Fruit fly (Drosophila melanogaster) whole organism, embryonic: ENCODE measurements around the gene eEF1delta.

Experiments used
- CG1024 ChIP-seq: fragments of 200-800 bp; sonication (Bioruptor generic); IDR thresholded peaks from 2 replicates; pipeline ENCODE4 v1.3.6; 2022; ENCODE audit warnings: missing biosample characterization, missing genetic modification characterization
- CG10462 ChIP-seq: fragments of 200-800 bp; sonication (Bioruptor generic); optimal IDR thresholded peaks from 2 replicates; lab custom pipeline; 2016; ENCODE audit warnings: missing biosample characterization, missing genetic modification characterization
- CG1233 ChIP-seq: fragments of 200-800 bp; sonication (Bioruptor generic); optimal IDR thresholded peaks from 4 replicates; lab custom pipeline; 2018; ENCODE audit warnings: missing biosample characterization, mild to moderate bottlenecking, missing genetic modification characterization
- CG12769 ChIP-seq: fragments of 200-800 bp; sonication (Bioruptor generic); optimal IDR thresholded peaks from 2 replicates; lab custom pipeline; 2019; ENCODE audit warnings: missing biosample characterization, mild to moderate bottlenecking, missing genetic modification characterization, moderate library complexity
- CG15601 ChIP-seq: fragments of 200-800 bp; sonication (Bioruptor generic); optimal IDR thresholded peaks from 3 replicates; lab custom pipeline; 2019; ENCODE audit warnings: missing biosample characterization, mild to moderate bottlenecking, missing genetic modification characterization, moderate library complexity
- CG1603 ChIP-seq: fragments of 200-800 bp; sonication (Bioruptor generic); optimal IDR thresholded peaks from 2 replicates; lab custom pipeline; 2019; ENCODE audit warnings: missing biosample characterization, mild to moderate bottlenecking, missing genetic modification characterization, moderate library complexity
- CG17802 ChIP-seq: fragments of 200-800 bp; sonication (Bioruptor generic); optimal IDR thresholded peaks from 2 replicates; lab custom pipeline; 2018; ENCODE audit warnings: missing biosample characterization, mild to moderate bottlenecking, missing genetic modification characterization, moderate library complexity
- CG18262 ChIP-seq: fragments of 200-800 bp; optimal IDR thresholded peaks from 3 replicates; lab custom pipeline; 2019; ENCODE audit warnings: missing biosample characterization, mild to moderate bottlenecking, missing genetic modification characterization, moderate library complexity
- CG32532 ChIP-seq: fragments of 200-800 bp; sonication (Bioruptor generic); IDR thresholded peaks from 2 replicates; pipeline ENCODE4 v1.3.6; 2022; ENCODE audit warnings: missing biosample characterization, missing genetic modification characterization
- CG32767 ChIP-seq: fragments of 200-800 bp; sonication (Bioruptor generic); IDR thresholded peaks from 2 replicates; pipeline ENCODE4 v1.3.6; 2022; ENCODE audit warnings: missing biosample characterization, missing genetic modification characterization
- CG4854 ChIP-seq: fragments of 200-800 bp; sonication (Bioruptor generic); optimal IDR thresholded peaks from 2 replicates; lab custom pipeline; 2016; ENCODE audit warnings: missing biosample characterization, missing genetic modification characterization, inconsistent platforms
- CG5180 ChIP-seq: fragments of 200-800 bp; sonication (Bioruptor generic); optimal IDR thresholded peaks from 3 replicates; lab custom pipeline; 2017; ENCODE audit warnings: missing biosample characterization, missing genetic modification characterization, mild to moderate bottlenecking, moderate library complexity, missing genetic modification reagents
- CG6175 ChIP-seq: fragments of 200-800 bp; sonication (Bioruptor generic); IDR thresholded peaks from 3 replicates; pipeline ENCODE4 v1.3.6; 2022; ENCODE audit warnings: missing biosample characterization, missing genetic modification characterization
- CG7271 ChIP-seq: fragments of 200-800 bp; sonication (Bioruptor generic); optimal IDR thresholded peaks from 2 replicates; lab custom pipeline; 2018; ENCODE audit warnings: missing biosample characterization, mild to moderate bottlenecking, missing genetic modification characterization, moderate library complexity
- CG7556 ChIP-seq: fragments of 200-800 bp; sonication (Bioruptor generic); optimal IDR thresholded peaks from 2 replicates; lab custom pipeline; 2017; ENCODE audit warnings: missing biosample characterization, mild to moderate bottlenecking, missing genetic modification characterization
- CG9817 ChIP-seq: fragments of 200-800 bp; sonication (Bioruptor generic); optimal IDR thresholded peaks from 2 replicates; lab custom pipeline; 2018; ENCODE audit warnings: missing biosample characterization, mild to moderate bottlenecking, missing genetic modification characterization, moderate library complexity
- CG9876 ChIP-seq: fragments of 200-800 bp; sonication (Bioruptor generic); optimal IDR thresholded peaks from 2 replicates; lab custom pipeline; 2016; ENCODE audit warnings: missing biosample characterization, missing genetic modification characterization
- Camta ChIP-seq: fragments of 200-800 bp; sonication (Bioruptor generic); optimal IDR thresholded peaks from 2 replicates; lab custom pipeline; 2016; ENCODE audit warnings: missing biosample characterization, missing genetic modification characterization
- CkIIα-i1 ChIP-seq: fragments of 200-800 bp; sonication (Bioruptor generic); IDR thresholded peaks from 2 replicates; pipeline ENCODE4 v1.3.6; 2022; ENCODE audit warnings: missing biosample characterization, missing genetic modification characterization
- Drgx ChIP-seq: fragments of 200-800 bp; sonication (Bioruptor generic); IDR thresholded peaks from 2 replicates; pipeline ENCODE4 v1.3.6; 2022; ENCODE audit warnings: missing biosample characterization, missing genetic modification characterization
- Fer2 ChIP-seq: fragments of 200-800 bp; sonication (Bioruptor generic); optimal IDR thresholded peaks from 2 replicates; lab custom pipeline; 2018; ENCODE audit warnings: missing biosample characterization, mild to moderate bottlenecking, missing genetic modification characterization, moderate library complexity
- Hey ChIP-seq: fragments of 200-800 bp; sonication (Bioruptor generic); optimal IDR thresholded peaks from 3 replicates; lab custom pipeline; 2018; ENCODE audit warnings: missing biosample characterization, mild to moderate bottlenecking, missing genetic modification characterization
- Hmx ChIP-seq: fragments of 200-800 bp; sonication (Bioruptor generic); optimal IDR thresholded peaks from 2 replicates; lab custom pipeline; 2016; ENCODE audit warnings: missing biosample characterization, missing genetic modification characterization
- MESR4 ChIP-seq: fragments of 200-800 bp; sonication (Bioruptor generic); optimal IDR thresholded peaks from 2 replicates; lab custom pipeline; 2018; ENCODE audit warnings: missing biosample characterization, mild to moderate bottlenecking, missing genetic modification characterization, moderate library complexity
- Mes4 ChIP-seq: fragments of 200-800 bp; sonication (Bioruptor generic); optimal IDR thresholded peaks from 2 replicates; lab custom pipeline; 2016; ENCODE audit warnings: missing biosample characterization, missing genetic modification characterization
- NFAT ChIP-seq: fragments of 200-800 bp; sonication (Bioruptor generic); IDR thresholded peaks from 2 replicates; pipeline ENCODE4 v1.3.6; 2022; ENCODE audit warnings: missing biosample characterization, missing genetic modification characterization
- Nf-YB ChIP-seq: fragments of 200-800 bp; sonication (Bioruptor generic); optimal IDR thresholded peaks from 3 replicates; lab custom pipeline; 2019; ENCODE audit warnings: missing biosample characterization, mild to moderate bottlenecking, missing genetic modification characterization, moderate library complexity
- Usf ChIP-seq: fragments of 200-800 bp; sonication (Bioruptor generic); optimal IDR thresholded peaks from 2 replicates; lab custom pipeline; 2017; ENCODE audit warnings: missing genotype, missing biosample characterization, missing genetic modification characterization
- ap ChIP-seq: fragments of 200-800 bp; sonication (Bioruptor generic); IDR thresholded peaks from 2 replicates; pipeline ENCODE4 v1.3.6; 2022; ENCODE audit warnings: missing biosample characterization, missing genetic modification characterization
- bab2 ChIP-seq: fragments of 200-800 bp; sonication (Bioruptor generic); optimal IDR thresholded peaks from 2 replicates; lab custom pipeline; 2016; ENCODE audit warnings: missing biosample characterization, missing genetic modification characterization
- bbx ChIP-seq: fragments of 200-800 bp; sonication (Bioruptor generic); IDR thresholded peaks from 2 replicates; pipeline ENCODE4 v1.3.6; 2022; ENCODE audit warnings: missing biosample characterization, missing genetic modification characterization; ENCODE audit not compliant: partially characterized antibody
- cato ChIP-seq: fragments of 200-800 bp; sonication (Bioruptor generic); optimal IDR thresholded peaks from 2 replicates; lab custom pipeline; 2016; ENCODE audit warnings: missing biosample characterization, missing genetic modification characterization, borderline replicate concordance
- cg ChIP-seq: fragments of 200-800 bp; sonication (Bioruptor generic); optimal IDR thresholded peaks from 3 replicates; lab custom pipeline; 2019; ENCODE audit warnings: missing biosample characterization, mild to moderate bottlenecking, missing genetic modification characterization, moderate library complexity
- dimm ChIP-seq: fragments of 200-800 bp; sonication (Bioruptor generic); IDR thresholded peaks from 2 replicates; pipeline ENCODE4 v1.3.6; 2022; ENCODE audit warnings: missing biosample characterization, missing genetic modification characterization
- disco-r ChIP-seq: fragments of 200-800 bp; sonication (Bioruptor generic); optimal IDR thresholded peaks from 2 replicates; lab custom pipeline; 2016; ENCODE audit warnings: missing biosample characterization, missing genetic modification characterization
- dm ChIP-seq: fragments of 200-800 bp; sonication (Bioruptor generic); optimal IDR thresholded peaks from 3 replicates; lab custom pipeline; 2016; ENCODE audit warnings: missing biosample characterization, missing genetic modification characterization
- dmrt11E ChIP-seq: fragments of 200-800 bp; sonication (Bioruptor generic); optimal IDR thresholded peaks from 3 replicates; lab custom pipeline; 2018; ENCODE audit warnings: missing biosample characterization, mild to moderate bottlenecking, missing genetic modification characterization, moderate library complexity
- eyg ChIP-seq: fragments of 200-800 bp; sonication (Bioruptor generic); optimal IDR thresholded peaks from 3 replicates; lab custom pipeline; 2016; ENCODE audit warnings: missing biosample characterization, missing genetic modification characterization
- gro ChIP-seq: fragments of 200-800 bp; sonication (Bioruptor generic); optimal IDR thresholded peaks from 2 replicates; lab custom pipeline; 2016; ENCODE audit warnings: missing biosample characterization, missing genetic modification characterization
- hb ChIP-seq: fragments of 200-800 bp; sonication (Bioruptor generic); IDR thresholded peaks from 3 replicates; pipeline ENCODE4 v1.3.6; 2022; ENCODE audit warnings: missing biosample characterization, missing genetic modification characterization; ENCODE audit not compliant: partially characterized antibody
- her ChIP-seq: fragments of 200-800 bp; sonication (Bioruptor generic); optimal IDR thresholded peaks from 2 replicates; lab custom pipeline; 2016; ENCODE audit warnings: missing biosample characterization, missing genetic modification characterization
- otp ChIP-seq: fragments of 200-800 bp; sonication (Bioruptor generic); IDR thresholded peaks from 3 replicates; pipeline ENCODE4, ENCODE4 v1.3.6; 2022; ENCODE audit warnings: missing biosample characterization, missing genetic modification characterization
- p53 ChIP-seq: fragments of 200-800 bp; sonication (Bioruptor generic); optimal IDR thresholded peaks from 2 replicates; lab custom pipeline; 2016; ENCODE audit warnings: missing biosample characterization, missing genetic modification characterization
- sens-2 ChIP-seq: fragments of 200-800 bp; sonication (Bioruptor generic); IDR thresholded peaks from 2 replicates; pipeline ENCODE4 v1.3.6; 2022; ENCODE audit warnings: missing biosample characterization, missing genetic modification characterization
- slbo ChIP-seq: fragments of 200-800 bp; sonication (Bioruptor generic); IDR thresholded peaks from 2 replicates; pipeline ENCODE4 v1.3.6; 2022; ENCODE audit warnings: missing biosample characterization, missing genetic modification characterization
- so ChIP-seq: fragments of 200-800 bp; sonication (Bioruptor generic); IDR thresholded peaks from 3 replicates; pipeline ENCODE4 v1.3.6; 2022; ENCODE audit warnings: missing biosample characterization, missing genetic modification characterization
- unc-4 ChIP-seq: fragments of 200-800 bp; sonication (Bioruptor generic); IDR thresholded peaks from 2 replicates; pipeline ENCODE4 v1.3.6; 2022; ENCODE audit warnings: missing biosample characterization, missing genetic modification characterization; ENCODE audit not compliant: partially characterized antibody
- usp ChIP-seq: fragments of >200 bp; optimal IDR thresholded peaks from 2 replicates; lab custom pipeline; 2017; ENCODE audit warnings: missing biosample characterization, missing genetic modification characterization
- vnd ChIP-seq: fragments of 200-800 bp; sonication (Bioruptor generic); IDR thresholded peaks from 3 replicates; pipeline ENCODE4 v1.3.6; 2022; ENCODE audit warnings: missing biosample characterization, missing genetic modification characterization; ENCODE audit not compliant: partially characterized antibody
- z ChIP-seq: fragments of 200-800 bp; sonication (Bioruptor generic); IDR thresholded peaks from 3 replicates; pipeline ENCODE4 v1.3.6; 2022; ENCODE audit warnings: missing biosample characterization, missing genetic modification characterization
- zen2 ChIP-seq: fragments of 200-800 bp; sonication (Bioruptor generic); IDR thresholded peaks from 3 replicates; pipeline ENCODE4 v1.3.6; 2022; ENCODE audit warnings: missing biosample characterization, missing genetic modification characterization; ENCODE audit not compliant: partially characterized antibody

eEF1delta gene

DNA sequence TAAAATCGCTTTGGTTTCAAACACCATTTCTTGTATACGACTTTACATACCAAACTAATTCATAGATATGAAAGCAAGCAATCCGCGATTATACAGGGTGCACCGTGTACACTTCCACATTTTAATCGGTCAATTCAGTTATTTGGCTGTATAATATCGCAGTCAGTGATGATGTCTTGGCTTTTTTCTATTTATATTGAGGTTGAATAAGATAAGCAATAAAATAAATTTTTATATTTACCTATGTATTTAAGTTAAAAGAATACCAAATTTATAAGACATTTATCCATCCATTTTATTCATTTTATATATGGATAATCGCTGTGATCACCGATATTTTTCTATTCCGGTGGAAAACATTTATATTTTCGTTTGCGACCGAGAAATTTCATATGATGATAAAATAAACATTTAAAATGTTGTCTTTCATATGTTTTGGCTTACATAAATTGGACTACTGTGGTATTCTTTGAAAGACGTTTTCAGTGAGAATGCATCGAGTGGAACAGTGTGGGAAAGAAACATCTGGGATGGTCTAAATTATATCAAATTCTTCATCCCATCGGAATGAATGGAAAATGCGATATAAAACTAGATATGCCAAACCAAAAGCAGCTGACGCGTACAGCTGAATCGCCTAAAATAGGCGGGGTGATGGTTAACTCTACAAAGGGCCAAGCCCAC is 5.4 kb upstream of the eEF1delta start, which contains the start of gene CG5708 (continued):
- TF ChIP-seq NFAT (GFP tag; lab: Robert Waterston, UW) (no peak), CG18262 (peak; percentile 37), bab2 (GFP tag; lab: Kevin White, UChicago) (no peak), CG17802 (tag; lab: Kevin White, UChicago) (peak; percentile 82), disco-r (GFP tag; lab: Kevin White, UChicago) (no peak), CG32532 (GFP tag; lab: Robert Waterston, UW) (no peak), slbo (GFP tag; lab: Robert Waterston, UW) (peak; percentile 73), Hey (tag; lab: Kevin White, UChicago) (no peak), MESR4 (GFP tag; lab: Kevin White, UChicago) (peak; percentile 46), eyg (GFP tag; lab: Kevin White, UChicago) (no peak), sens-2 (GFP tag; lab: Robert Waterston, UW) (no peak), CG7556 (no peak), dm (no peak), Mes4 (no peak), CG12769 (tag; lab: Kevin White, UChicago) (no peak), CG32767 (no peak), usp (no peak), Usf (GFP tag; lab: Kevin White, UChicago) (no peak), bbx (GFP tag; lab: Robert Waterston, UW) (no peak), z (GFP tag; lab: Robert Waterston, UW) (no peak), CG9817 (tag; lab: Kevin White, UChicago) (no peak), dmrt11E (tag; lab: Kevin White, UChicago) (no peak), Camta (GFP tag; lab: Kevin White, UChicago) (no peak), CG10462 (GFP tag; lab: Kevin White, UChicago) (no peak), CG1603 (peak; percentile 86), Fer2 (tag; lab: Kevin White, UChicago) (no peak), CG15601 (no peak), ap (GFP tag; lab: Robert Waterston, UW) (no peak), Hmx (GFP tag; lab: Kevin White, UChicago) (no peak), CG1233 (GFP tag; lab: Kevin White, UChicago) (no peak), CG9876 (no peak), CkIIα-i1 (GFP tag; lab: Robert Waterston, UW) (no peak), her (GFP tag; lab: Kevin White, UChicago) (no peak), dimm (no peak), gro (GFP tag; lab: Kevin White, UChicago) (no peak), unc-4 (GFP tag; lab: Robert Waterston, UW) (peak; percentile 47; the same call in 1 of the 2 replicates), so (GFP tag; lab: Robert Waterston, UW) (no peak), cg (GFP tag; lab: Kevin White, UChicago) (no peak), CG4854 (GFP tag; lab: Kevin White, UChicago) (no peak), zen2 (GFP tag; lab: Robert Waterston, UW) (no peak), CG5180 (GFP tag; lab: Kevin White, UChicago) (no peak), otp (GFP tag; lab: Robert Waterston, UW) (no peak), Drgx (GFP tag; lab: Robert Waterston, UW) (no peak), CG7271 (tag; lab: Kevin White, UChicago) (no peak), cato (GFP tag; lab: Kevin White, UChicago) (no peak), CG6175 (GFP tag; lab: Robert Waterston, UW) (no peak), hb (GFP tag; lab: Robert Waterston, UW) (no peak), p53 (GFP tag; lab: Kevin White, UChicago) (no peak), CG1024 (GFP tag; lab: Robert Waterston, UW) (peak; percentile 96), Nf-YB (GFP tag; lab: Kevin White, UChicago) (no peak), vnd (GFP tag; lab: Robert Waterston, UW) (no peak)
